Fruit fly (Drosophila melanogaster): ENCODE data around the gene CG12885.

The CG12885 gene

dm6 chr3R:27554964-27555363 lies 34.3 kb downstream of the CG12885 start (continued):
- TF ChIP-seq Dad (GFP tag; optimal IDR thresholded peaks at IDR 0.05) (peak; percentile 72), CG16815 (GFP tag; optimal IDR thresholded peaks at IDR 0.05) (peak; percentile 69), klu (GFP tag; IDR thresholded peaks at IDR 0.05) (peak; percentile 53)

- TF ChIP-seq CG1529 (GFP tag; optimal IDR thresholded peaks at IDR 0.05) (no peak), Lim3 (GFP tag; IDR thresholded peaks at IDR 0.05) (no peak), sqz (GFP tag; optimal IDR thresholded peaks at IDR 0.05) (peak; percentile 6), Awh (GFP tag; IDR thresholded peaks at IDR 0.05) (peak; percentile 52; the same call in 1 of the 2 replicates), sens (GFP tag) (peak; percentile 23), kni (GFP tag; optimal IDR thresholded peaks at IDR 0.05) (peak; percentile 37), CG6765 (GFP tag; optimal IDR thresholded peaks at IDR 0.05) (no peak), abd-A (tag; optimal IDR thresholded peaks at IDR 0.05) (peak; percentile 18), cg (GFP tag; optimal IDR thresholded peaks at IDR 0.05) (peak; percentile 21), nom (GFP tag; optimal IDR thresholded peaks at IDR 0.05) (no peak), dmrt99B (tag; optimal IDR thresholded peaks at IDR 0.05) (no peak), CG17385 (GFP tag; optimal IDR thresholded peaks at IDR 0.05) (peak; percentile 30), Hr78 (GFP tag; optimal IDR thresholded peaks at IDR 0.05) (peak in 1 of 2 experiments; percentile 66)
Observed at dm6 chr3R:27555853-27556252, 35.2 kb downstream of the CG12885 start.

dm6 chr3R:27556466-27556865 lies 35.8 kb downstream of the CG12885 start:
- TF ChIP-seq Bteb2 (GFP tag; optimal IDR thresholded peaks at IDR 0.05) (no peak), ci (GFP tag; IDR thresholded peaks at IDR 0.05) (0 out of 3 replicates have a peak, but pooled peaks have one; percentile 18), Hey (tag; optimal IDR thresholded peaks at IDR 0.05) (no peak), CG6854 (GFP tag; optimal IDR thresholded peaks at IDR 0.05) (no peak), mirr (GFP tag; optimal IDR thresholded peaks at IDR 0.05) (no peak), Dip3 (GFP tag; optimal IDR thresholded peaks at IDR 0.05) (no peak), NFAT (GFP tag; IDR thresholded peaks at IDR 0.05) (no peak), CG3995 (GFP tag; optimal IDR thresholded peaks at IDR 0.05) (no peak), CG17359 (tag; optimal IDR thresholded peaks at IDR 0.05) (no peak), CG6254 (GFP tag; optimal IDR thresholded peaks at IDR 0.05) (no peak), CG11398 (GFP tag; optimal IDR thresholded peaks at IDR 0.05) (no peak), Ets65A (GFP tag) (no peak), CG12942 (GFP tag; optimal IDR thresholded peaks at IDR 0.05) (no peak), nerfin-2 (GFP tag; IDR thresholded peaks at IDR 0.05; ENCODE audit: partially characterized antibody) (no peak), Mrtf (GFP tag; IDR thresholded peaks at IDR 0.05) (no peak), kni (GFP tag; optimal IDR thresholded peaks at IDR 0.05) (no peak), Hsf (GFP tag; optimal IDR thresholded peaks at IDR 0.05) (no peak), cas (GFP tag; IDR thresholded peaks at IDR 0.05) (no peak), peb (GFP tag; IDR thresholded peaks at IDR 0.05) (no peak), B-H1 (GFP tag; IDR thresholded peaks at IDR 0.05) (no peak), z (GFP tag; IDR thresholded peaks at IDR 0.05) (peak; percentile 90), otp (GFP tag; IDR thresholded peaks at IDR 0.05) (0 out of 3 replicates have a peak, but pooled peaks have one; percentile 36), CG10979 (tag; optimal IDR thresholded peaks at IDR 0.05) (no peak), vfl (GFP tag; optimal IDR thresholded peaks at IDR 0.05) (no peak), D19A (tag; optimal IDR thresholded peaks at IDR 0.05) (peak; percentile 62), CG17912 (GFP tag; optimal IDR thresholded peaks at IDR 0.05) (no peak), CG1233 (GFP tag; optimal IDR thresholded peaks at IDR 0.05) (no peak), CG15479 (GFP tag; optimal IDR thresholded peaks at IDR 0.05) (no peak), Myb (GFP tag; optimal IDR thresholded peaks at IDR 0.05) (no peak), Doc3 (GFP tag; IDR thresholded peaks at IDR 0.05; ENCODE audit: partially characterized antibody) (no peak), CG9437 (GFP tag; optimal IDR thresholded peaks at IDR 0.05) (no peak), CG16815 (GFP tag; optimal IDR thresholded peaks at IDR 0.05) (no peak), CG18011 (GFP tag; optimal IDR thresholded peaks at IDR 0.05) (no peak), CG2199 (GFP tag; IDR thresholded peaks at IDR 0.05) (0 out of 3 replicates have a peak, but pooled peaks have one; percentile 16), nmo (GFP tag; optimal IDR thresholded peaks at IDR 0.05) (no peak)
